Worm (Caenorhabditis elegans): ENCODE data around the gene cest-17.

Gene cest-17

DNA sequence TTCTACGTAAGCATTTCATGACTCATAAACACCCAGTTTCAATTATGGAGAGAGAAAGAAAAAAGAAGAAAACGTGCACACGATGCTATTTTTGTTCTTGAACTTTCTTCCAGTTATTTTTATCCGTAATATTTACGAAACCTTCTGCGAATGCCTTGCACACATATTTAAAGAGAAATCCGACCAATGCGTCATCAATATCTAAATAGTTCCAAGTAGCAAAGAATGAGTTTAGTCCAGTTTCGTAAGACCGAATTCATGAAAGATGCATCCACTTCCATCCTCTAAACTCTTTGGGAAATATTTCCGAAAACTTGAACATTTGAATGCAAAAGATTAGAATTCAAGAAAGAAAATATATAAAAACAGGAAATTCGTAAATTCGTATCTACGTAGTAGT is 34.0 kb upstream of the cest-17 start:
- TF ChIP-seq dsc-1 (tag; optimal IDR thresholded peaks at IDR 0.05), result peak; percentile 27
- TF ChIP-seq fkh-4 (tag; optimal IDR thresholded peaks at IDR 0.05; ENCODE audit: borderline replicate concordance), result peak; percentile 19
- no peak for TF ChIP-seq pax-3 (tag; optimal IDR thresholded peaks at IDR 0.05)
- TF ChIP-seq unc-86 (tag; optimal IDR thresholded peaks at IDR 0.05), result peak; percentile 63
- TF ChIP-seq egl-13 (tag; optimal IDR thresholded peaks at IDR 0.05), result peak; percentile 9
- TF ChIP-seq nhr-11 (tag; optimal IDR thresholded peaks at IDR 0.05), result no peak
- TF ChIP-seq nhr-71 (tag; optimal IDR thresholded peaks at IDR 0.05), result peak; percentile 30

DNA sequence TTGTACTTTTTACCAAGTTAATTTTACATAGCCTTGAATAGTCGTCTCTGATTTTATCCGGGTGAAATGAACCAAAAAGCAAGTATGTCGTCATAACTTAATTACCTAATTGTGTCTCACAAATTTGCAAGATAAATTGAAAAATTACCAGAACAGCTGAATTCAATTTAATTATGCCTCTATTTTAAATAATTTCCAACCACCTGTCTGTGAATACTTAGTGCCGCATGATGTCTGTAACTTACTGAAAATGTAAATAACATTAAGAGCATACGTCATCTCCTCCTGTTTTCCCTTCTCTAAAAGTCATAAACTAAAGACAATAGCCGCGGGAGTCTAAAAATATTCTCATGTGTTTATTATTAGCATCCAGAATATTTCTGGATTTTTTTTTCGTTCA is 32.8 kb upstream of the cest-17 start:
- TF ChIP-seq nhr-47 (tag; optimal IDR thresholded peaks at IDR 0.05) (peak; percentile 53), fkh-8 (tag; optimal IDR thresholded peaks at IDR 0.05) (peak; percentile 52), ceh-8 (GFP tag; optimal IDR thresholded peaks at IDR 0.05) (peak; percentile 74), hlh-4 (tag; optimal IDR thresholded peaks at IDR 0.05) (peak; percentile 77), nhr-71 (tag; optimal IDR thresholded peaks at IDR 0.05) (peak; percentile 41), zag-1 (tag; optimal IDR thresholded peaks at IDR 0.05) (no peak), unc-30 (tag; optimal IDR thresholded peaks at IDR 0.05) (no peak), dsc-1 (tag; optimal IDR thresholded peaks at IDR 0.05) (peak; percentile 49)

DNA sequence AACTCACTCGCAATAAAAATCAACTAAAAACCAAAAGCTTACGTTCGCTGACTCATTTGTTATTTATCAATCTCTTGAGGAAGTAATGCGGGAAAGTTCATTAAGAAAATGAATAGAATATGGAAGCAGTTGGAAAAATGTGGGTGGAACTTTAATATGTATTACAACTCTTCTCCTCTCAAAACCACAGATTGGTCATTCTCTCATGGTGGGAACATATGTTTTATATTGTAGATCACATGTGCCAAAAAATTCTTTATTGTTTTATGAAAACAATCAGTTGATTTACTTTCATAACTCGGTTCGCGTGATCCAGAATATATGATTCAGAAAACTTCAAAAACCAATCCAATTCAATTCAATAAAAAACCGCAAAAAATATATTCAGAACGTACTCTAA is 31.4 kb upstream of the cest-17 start:
- no peak for TF ChIP-seq skn-1 (tag; optimal IDR thresholded peaks at IDR 0.05)
- no peak for TF ChIP-seq Y116A8C.19 (tag; optimal IDR thresholded peaks at IDR 0.05; ENCODE audit: borderline replicate concordance)
- TF ChIP-seq nhr-237 (tag; optimal IDR thresholded peaks at IDR 0.05), result no peak
- TF ChIP-seq fkh-4 (tag; optimal IDR thresholded peaks at IDR 0.05; ENCODE audit: borderline replicate concordance), result peak; percentile 69
- no peak for TF ChIP-seq elt-3 (tag; optimal IDR thresholded peaks at IDR 0.05)
- no peak for TF ChIP-seq egl-27 (tag; optimal IDR thresholded peaks at IDR 0.05)
- TF ChIP-seq nhr-47 (tag; optimal IDR thresholded peaks at IDR 0.05), result no peak
- TF ChIP-seq dsc-1 (tag; optimal IDR thresholded peaks at IDR 0.05), result peak; percentile 91
- TF ChIP-seq lsy-2 (tag; optimal IDR thresholded peaks at IDR 0.05), result no peak
- no peak for TF ChIP-seq unc-30 (tag; optimal IDR thresholded peaks at IDR 0.05)
- TF ChIP-seq fkh-10 (GFP tag; optimal IDR thresholded peaks at IDR 0.05), result no peak
- no peak for TF ChIP-seq unc-86 (tag; optimal IDR thresholded peaks at IDR 0.05)
- no peak for TF ChIP-seq zip-4 (GFP tag; optimal IDR thresholded peaks at IDR 0.05)
- TF ChIP-seq nhr-76 (tag; optimal IDR thresholded peaks at IDR 0.05), result no peak

- TF ChIP-seq lin-35 (GFP tag; optimal IDR thresholded peaks at IDR 0.05), result no peak
- TF ChIP-seq unc-62 (GFP tag; optimal IDR thresholded peaks at IDR 0.05), result no peak
- TF ChIP-seq zip-4 (GFP tag; optimal IDR thresholded peaks at IDR 0.05), result no peak
- no peak for TF ChIP-seq unc-98 (GFP tag; IDR thresholded peaks at IDR 0.05)
- TF ChIP-seq sup-37 (GFP tag; optimal IDR thresholded peaks at IDR 0.05), result no peak
- TF ChIP-seq efl-3 (GFP tag; optimal IDR thresholded peaks at IDR 0.05), result no peak
- no peak for TF ChIP-seq ces-1 (GFP tag; optimal IDR thresholded peaks at IDR 0.05)
- TF ChIP-seq lin-15B (tag; optimal IDR thresholded peaks at IDR 0.05), result no peak
- no peak for TF ChIP-seq egl-13 (tag; optimal IDR thresholded peaks at IDR 0.05)
- no peak for TF ChIP-seq ztf-4 (tag; optimal IDR thresholded peaks at IDR 0.05)
Measured at ce11 chrV:8177349-8177748, 25.8 kb upstream of the cest-17 start, which contains the start of gene F20D6.9. Gene F20D6.9, minus strand, starts transcription at chrV:8177449.

DNA sequence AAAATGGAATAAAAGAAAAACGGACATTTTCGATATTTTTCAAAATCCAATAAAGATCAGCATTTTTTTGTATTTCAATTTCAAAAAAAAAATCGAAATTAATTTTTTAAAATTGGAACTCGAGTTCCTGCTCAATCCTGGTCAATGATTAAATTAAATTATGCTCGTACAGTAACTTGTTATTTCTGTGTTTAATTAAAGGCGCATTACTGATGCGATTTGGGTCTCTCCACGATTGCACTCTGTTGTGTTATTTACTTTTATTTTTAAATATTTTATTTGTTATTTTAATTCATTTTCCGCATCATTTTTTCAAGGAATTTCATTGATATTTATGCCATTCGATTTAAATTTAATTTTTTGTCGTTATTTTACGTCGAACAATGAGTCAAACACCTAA is 24.9 kb upstream of the cest-17 start:
- TF ChIP-seq dsc-1 (tag; optimal IDR thresholded peaks at IDR 0.05), result no peak
- TF ChIP-seq ztf-4 (tag; optimal IDR thresholded peaks at IDR 0.05), result no peak
- TF ChIP-seq swsn-7 (tag; optimal IDR thresholded peaks at IDR 0.05), result no peak
- no peak for TF ChIP-seq grh-1 (GFP tag; IDR thresholded peaks at IDR 0.05)
- TF ChIP-seq ceh-8 (GFP tag; optimal IDR thresholded peaks at IDR 0.05), result no peak
- TF ChIP-seq nhr-20 (tag; optimal IDR thresholded peaks at IDR 0.05), result no peak
- TF ChIP-seq nhr-47 (tag; optimal IDR thresholded peaks at IDR 0.05), result no peak
- no peak for TF ChIP-seq nhr-76 (tag; optimal IDR thresholded peaks at IDR 0.05)

Measured in whole organism, L1 larva.